Fruit fly (Drosophila melanogaster) whole organism, embryonic: ENCODE data around the gene Spn28Dc.

Source experiments
- Asciz ChIP-seq: fragments of 200-800 bp; sonication (Bioruptor generic); optimal IDR thresholded peaks from 2 replicates; lab custom pipeline; 2017; ENCODE audit warnings: missing biosample characterization, mild to moderate bottlenecking, missing genetic modification characterization, missing genetic modification reagents
- Atf-2 ChIP-seq: fragments of 200-800 bp; sonication (Bioruptor generic); optimal IDR thresholded peaks from 2 replicates; lab custom pipeline; 2016; ENCODE audit warnings: missing biosample characterization, missing genetic modification characterization
- Atf6 ChIP-seq: fragments of 200-800 bp; sonication (Bioruptor generic); IDR thresholded peaks from 2 replicates; pipeline ENCODE4 v1.3.6; 2022; ENCODE audit warnings: missing biosample characterization, missing genetic modification characterization
- C15 ChIP-seq: fragments of 200-800 bp; sonication (Bioruptor generic); IDR thresholded peaks from 3 replicates; pipeline ENCODE4 v1.3.6; 2022; ENCODE audit warnings: missing biosample characterization, missing genetic modification characterization
- CG10462 ChIP-seq: fragments of 200-800 bp; sonication (Bioruptor generic); optimal IDR thresholded peaks from 2 replicates; lab custom pipeline; 2016; ENCODE audit warnings: missing biosample characterization, missing genetic modification characterization
- CG10959 ChIP-seq: fragments of 200-800 bp; sonication (Bioruptor generic); IDR thresholded peaks from 2 replicates; pipeline ENCODE4 v1.3.6; 2022; ENCODE audit warnings: missing biosample characterization, missing genetic modification characterization
- CG11085 ChIP-seq: fragments of 200-800 bp; sonication (Bioruptor generic); IDR thresholded peaks from 2 replicates; pipeline ENCODE4 v1.3.6; 2022; ENCODE audit warnings: missing biosample characterization, missing genetic modification characterization
- CG11695 ChIP-seq: fragments of 200-800 bp; sonication (Bioruptor generic); IDR thresholded peaks from 3 replicates; pipeline ENCODE4 v1.3.6; 2022; ENCODE audit warnings: missing biosample characterization, missing genetic modification characterization
- CG12219 ChIP-seq: fragments of 200-800 bp; sonication (Bioruptor generic); optimal IDR thresholded peaks from 3 replicates; lab custom pipeline; 2018; ENCODE audit warnings: missing biosample characterization, mild to moderate bottlenecking, missing genetic modification characterization
- CG14441 ChIP-seq: fragments of 200-800 bp; sonication (Bioruptor generic); IDR thresholded peaks from 2 replicates; pipeline ENCODE4 v1.3.6; 2022; ENCODE audit warnings: missing biosample characterization, missing genetic modification characterization
- CG15696 ChIP-seq: fragments of 200-800 bp; sonication (Bioruptor generic); optimal IDR thresholded peaks from 2 replicates; lab custom pipeline; 2019; ENCODE audit warnings: missing biosample characterization, mild to moderate bottlenecking, missing genetic modification characterization, moderate library complexity
- CG1603 ChIP-seq: fragments of 200-800 bp; sonication (Bioruptor generic); optimal IDR thresholded peaks from 2 replicates; lab custom pipeline; 2019; ENCODE audit warnings: missing biosample characterization, mild to moderate bottlenecking, missing genetic modification characterization, moderate library complexity
- CG2875 ChIP-seq: fragments of 200-800 bp; sonication (Bioruptor generic); optimal IDR thresholded peaks from 2 replicates; lab custom pipeline; 2017; ENCODE audit warnings: missing biosample characterization, mild to moderate bottlenecking, missing genetic modification characterization, missing genetic modification reagents
- CG31224 ChIP-seq: fragments of 200-800 bp; sonication (Bioruptor generic); IDR thresholded peaks from 2 replicates; pipeline ENCODE4 v1.3.6; 2022; ENCODE audit warnings: missing biosample characterization, missing genetic modification characterization
- CG31388 ChIP-seq: fragments of 200-800 bp; sonication (Bioruptor generic); optimal IDR thresholded peaks from 2 replicates; lab custom pipeline; 2016; ENCODE audit warnings: missing biosample characterization, missing genetic modification characterization
- CG34224 ChIP-seq: fragments of 200-800 bp; sonication (Bioruptor generic); IDR thresholded peaks from 3 replicates; pipeline ENCODE4 v1.3.6; 2022; ENCODE audit warnings: missing biosample characterization, missing genetic modification characterization; ENCODE audit not compliant: partially characterized antibody
- CG5953 ChIP-seq: fragments of 200-800 bp; sonication (Bioruptor generic); IDR thresholded peaks from 2 replicates; pipeline ENCODE4 v1.3.6; 2022; ENCODE audit warnings: missing biosample characterization, missing genetic modification characterization
- CG6813 ChIP-seq: fragments of 200-800 bp; sonication (Bioruptor generic); optimal IDR thresholded peaks from 2 replicates; lab custom pipeline; 2017; ENCODE audit warnings: missing biosample characterization, missing genetic modification characterization, mild to moderate bottlenecking, moderate library complexity, missing genetic modification reagents
- CG7786 ChIP-seq: fragments of 200-800 bp; sonication (Bioruptor generic); optimal IDR thresholded peaks from 2 replicates; lab custom pipeline; 2016; ENCODE audit warnings: missing biosample characterization, missing genetic modification characterization
- CG7987 ChIP-seq: fragments of 200-800 bp; sonication (Bioruptor generic); optimal IDR thresholded peaks from 2 replicates; lab custom pipeline; 2018; ENCODE audit warnings: missing biosample characterization, mild to moderate bottlenecking, missing genetic modification characterization, moderate library complexity
- CG9215 ChIP-seq: fragments of 200-800 bp; sonication (Bioruptor generic); IDR thresholded peaks from 2 replicates; pipeline ENCODE4 v1.3.6; 2022; ENCODE audit warnings: missing biosample characterization, missing genetic modification characterization
- CHES-1-like ChIP-seq: fragments of 200-800 bp; sonication (Bioruptor generic); optimal IDR thresholded peaks from 2 replicates; lab custom pipeline; 2016; ENCODE audit warnings: missing biosample characterization, missing genetic modification characterization
- Drgx ChIP-seq: fragments of 200-800 bp; sonication (Bioruptor generic); IDR thresholded peaks from 2 replicates; pipeline ENCODE4 v1.3.6; 2022; ENCODE audit warnings: missing biosample characterization, missing genetic modification characterization
- HmgD ChIP-seq: fragments of 200-800 bp; sonication (Bioruptor generic); optimal IDR thresholded peaks from 3 replicates; lab custom pipeline; 2016; ENCODE audit warnings: missing biosample characterization, missing genetic modification characterization
- Hr39 ChIP-seq: fragments of >200 bp; optimal IDR thresholded peaks from 2 replicates; lab custom pipeline; 2017
- Optix ChIP-seq: fragments of 200-800 bp; sonication (Bioruptor generic); IDR thresholded peaks from 3 replicates; pipeline ENCODE4 v1.3.6; 2022; ENCODE audit warnings: missing biosample characterization, missing genetic modification characterization
- Ptx1 ChIP-seq: fragments of 200-800 bp; sonication (Bioruptor generic); IDR thresholded peaks from 2 replicates; pipeline ENCODE4 v1.3.6; 2022; ENCODE audit warnings: missing biosample characterization, missing genetic modification characterization
- Taf1 ChIP-seq: fragments of 200-800 bp; sonication (Bioruptor generic); IDR thresholded peaks from 2 replicates; pipeline ENCODE4 v1.3.6; 2022; ENCODE audit warnings: missing biosample characterization, missing genetic modification characterization
- abd-A ChIP-seq: fragments of 200-800 bp; sonication (Bioruptor generic); optimal IDR thresholded peaks from 3 replicates; lab custom pipeline; 2019; ENCODE audit warnings: missing biosample characterization, mild to moderate bottlenecking, missing genetic modification characterization, moderate library complexity
- aop ChIP-seq: fragments of 200-800 bp; sonication (Bioruptor generic); IDR thresholded peaks from 2 replicates; pipeline ENCODE4 v1.3.6; 2022; ENCODE audit warnings: missing biosample characterization, missing genetic modification characterization
- ase ChIP-seq: fragments of 200-800 bp; sonication (Bioruptor generic); IDR thresholded peaks from 3 replicates; pipeline ENCODE4 v1.3.6; 2022; ENCODE audit warnings: missing biosample characterization, missing genetic modification characterization
- caup ChIP-seq: fragments of 200-800 bp; sonication (Bioruptor generic); optimal IDR thresholded peaks from 3 replicates; lab custom pipeline; 2017; ENCODE audit warnings: missing biosample characterization, mild to moderate bottlenecking, missing genetic modification characterization, moderate library complexity; ENCODE audit not compliant: severe bottlenecking
- chm ChIP-seq: fragments of 200-800 bp; sonication (Bioruptor generic); IDR thresholded peaks from 2 replicates; pipeline ENCODE4 v1.3.6; 2022; ENCODE audit warnings: missing biosample characterization, missing genetic modification characterization
- crol ChIP-seq: fragments of 200-800 bp; sonication (Bioruptor generic); IDR thresholded peaks from 2 replicates; pipeline ENCODE4 v1.3.6; 2022; ENCODE audit warnings: missing biosample characterization, missing genetic modification characterization
- da ChIP-seq: fragments of 200-800 bp; sonication (Bioruptor generic); optimal IDR thresholded peaks from 2 replicates; lab custom pipeline; 2016; ENCODE audit warnings: missing biosample characterization, missing genetic modification characterization
- fd102C ChIP-seq: fragments of 200-800 bp; sonication (Bioruptor generic); optimal IDR thresholded peaks from 2 replicates; lab custom pipeline; 2018; ENCODE audit warnings: missing biosample characterization, mild to moderate bottlenecking, missing genetic modification characterization, moderate library complexity
- gsb-n ChIP-seq: fragments of 200-800 bp; sonication (Bioruptor generic); optimal IDR thresholded peaks from 3 replicates; lab custom pipeline; 2018; ENCODE audit warnings: missing biosample characterization, mild to moderate bottlenecking, missing genetic modification characterization
- hkb ChIP-seq, 2 experiments: fragments of 200-800 bp in 1 of 2; fragments of >200 bp in 1 of 2; sonication (Bioruptor generic) in 1 of 2; IDR thresholded peaks in 1 of 2; optimal IDR thresholded peaks in 1 of 2; 2 replicates each; pipeline versions ENCODE4 v1.3.6 to Lab custom; 2017 to 2022; ENCODE audit warnings: missing biosample characterization in 1 of 2, missing genetic modification characterization in 1 of 2
- kah ChIP-seq: fragments of 200-800 bp; sonication (Bioruptor generic); optimal IDR thresholded peaks from 2 replicates; lab custom pipeline; 2018; ENCODE audit warnings: missing biosample characterization, mild to moderate bottlenecking, missing genetic modification characterization
- lbe ChIP-seq: fragments of 200-800 bp; sonication (Bioruptor generic); optimal IDR thresholded peaks from 2 replicates; lab custom pipeline; 2016; ENCODE audit warnings: missing biosample characterization, mild to moderate bottlenecking, missing genetic modification characterization
- pb ChIP-seq: fragments of 200-800 bp; sonication (Bioruptor generic); optimal IDR thresholded peaks from 3 replicates; lab custom pipeline; 2016; ENCODE audit warnings: missing biosample characterization, missing genetic modification characterization
- pita ChIP-seq: fragments of 200-800 bp; sonication (Bioruptor generic); optimal IDR thresholded peaks from 2 replicates; lab custom pipeline; 2017; ENCODE audit warnings: missing biosample characterization, mild to moderate bottlenecking, missing genetic modification characterization
- psq ChIP-seq: fragments of 200-800 bp; sonication (Bioruptor generic); optimal IDR thresholded peaks from 2 replicates; lab custom pipeline; 2017; ENCODE audit warnings: missing biosample characterization, missing genetic modification characterization
- ro ChIP-seq: fragments of 200-800 bp; sonication (Bioruptor generic); IDR thresholded peaks from 2 replicates; pipeline ENCODE4 v1.3.6; 2022; ENCODE audit warnings: missing biosample characterization, missing genetic modification characterization
- schlank ChIP-seq: fragments of 200-800 bp; sonication (Bioruptor generic); optimal IDR thresholded peaks from 2 replicates; lab custom pipeline; 2018; ENCODE audit warnings: missing biosample characterization, mild to moderate bottlenecking, missing genetic modification characterization
- sob ChIP-seq: fragments of 200-800 bp; sonication (Bioruptor generic); IDR thresholded peaks from 2 replicates; pipeline ENCODE4 v1.3.6; 2022; ENCODE audit warnings: missing biosample characterization, missing genetic modification characterization
- tgo ChIP-seq: fragments of 200-800 bp; sonication (Bioruptor generic); IDR thresholded peaks from 3 replicates; pipeline ENCODE4 v1.3.6; 2022; ENCODE audit warnings: missing biosample characterization, missing genetic modification characterization
- tll ChIP-seq, 2 experiments: fragments of 200-800 bp in 1 of 2; fragments of >200 bp in 1 of 2; sonication (Bioruptor generic) in 1 of 2; optimal IDR thresholded peaks; 2 replicates each; lab custom pipeline; 2017 to 2019; ENCODE audit warnings: missing biosample characterization in 2 of 2, missing genetic modification characterization in 2 of 2, mild to moderate bottlenecking in 1 of 2, moderate library complexity in 1 of 2
- tx ChIP-seq: fragments of 200-800 bp; sonication (Bioruptor generic); optimal IDR thresholded peaks from 2 replicates; lab custom pipeline; 2016; ENCODE audit warnings: missing biosample characterization, missing genetic modification characterization
- usp ChIP-seq: fragments of >200 bp; optimal IDR thresholded peaks from 2 replicates; lab custom pipeline; 2017; ENCODE audit warnings: missing biosample characterization, missing genetic modification characterization

Spn28Dc gene

dm6 chr2L:8042645-8043281, 35.8 kb upstream of the Spn28Dc start, which contains the start of gene RpL36A (continued):
- TF ChIP-seq C15 (GFP tag; lab: Robert Waterston, UW) (0 out of 3 replicates have a peak, but pooled peaks have one; percentile 11), hkb (optimal IDR thresholded peaks at IDR 0.05; lab: Kevin White, UChicago) (no peak), hkb (GFP tag; IDR thresholded peaks at IDR 0.05; lab: Robert Waterston, UW) (peak; percentile 65), Hr39 (lab: Kevin White, UChicago) (no peak), kah (GFP tag; lab: Kevin White, UChicago) (peak; percentile 44), CG5953 (GFP tag; lab: Robert Waterston, UW) (no peak; the same call in 1 of the 2 replicates), CG10959 (GFP tag; lab: Robert Waterston, UW) (no peak; the same call in 1 of the 2 replicates), tx (no peak), CG7786 (peak; percentile 35), crol (GFP tag; lab: Robert Waterston, UW) (no peak), CG7987 (GFP tag; lab: Kevin White, UChicago) (peak; percentile 78), CG15696 (tag; lab: Kevin White, UChicago) (no peak), fd102C (GFP tag; lab: Kevin White, UChicago) (no peak), gsb-n (tag; lab: Kevin White, UChicago) (no peak), pita (GFP tag; lab: Kevin White, UChicago) (no peak), da (peak; percentile 35), sob (GFP tag; lab: Robert Waterston, UW) (peak; percentile 84), CG11085 (GFP tag; lab: Robert Waterston, UW) (peak; percentile 43; the same call in 1 of the 2 replicates), Asciz (GFP tag; lab: Kevin White, UChicago) (no peak), abd-A (tag; lab: Kevin White, UChicago) (no peak), chm (GFP tag; lab: Robert Waterston, UW) (peak; percentile 81), tll (GFP tag; optimal IDR thresholded peaks at IDR 0.05; lab: Kevin White, UChicago) (no peak), CG10462 (GFP tag; lab: Kevin White, UChicago) (no peak), CG12219 (GFP tag; lab: Kevin White, UChicago) (peak; percentile 65), CG11695 (GFP tag; lab: Robert Waterston, UW) (no peak; the same call in 2 of the 3 replicates), CG6813 (GFP tag; lab: Kevin White, UChicago) (peak; percentile 52), aop (GFP tag; lab: Robert Waterston, UW) (no peak), Optix (GFP tag; lab: Robert Waterston, UW) (0 out of 3 replicates have a peak, but pooled peaks have one; percentile 40), schlank (tag; lab: Kevin White, UChicago) (peak; percentile 68), Atf6 (peak; percentile 44; the same call in 1 of the 2 replicates), CHES-1-like (peak; percentile 59), CG9215 (GFP tag; lab: Robert Waterston, UW) (no peak), ase (0 out of 3 replicates have a peak, but pooled peaks have one; percentile 33), CG31224 (peak; percentile 20; the same call in 1 of the 2 replicates), CG1603 (peak; percentile 82), ro (GFP tag; lab: Robert Waterston, UW) (no peak), Taf1 (no peak), pb (GFP tag; lab: Kevin White, UChicago) (peak; percentile 34), CG2875 (GFP tag; lab: Kevin White, UChicago) (peak; percentile 62), tgo (GFP tag; lab: Robert Waterston, UW) (0 out of 3 replicates have a peak, but pooled peaks have one; percentile 24), Drgx (GFP tag; lab: Robert Waterston, UW) (no peak), Atf-2 (GFP tag; lab: Kevin White, UChicago) (peak; percentile 40), caup (GFP tag; lab: Kevin White, UChicago) (peak; percentile 62), Ptx1 (GFP tag; lab: Robert Waterston, UW) (peak; percentile 47), psq (no peak), CG34224 (GFP tag; lab: Robert Waterston, UW) (peak; percentile 31), CG14441 (GFP tag; lab: Robert Waterston, UW) (peak; percentile 51), CG31388 (GFP tag; lab: Kevin White, UChicago) (no peak), HmgD (GFP tag; lab: Kevin White, UChicago) (peak; percentile 69), usp (GFP tag; lab: Kevin White, UChicago) (no peak), lbe (GFP tag; lab: Kevin White, UChicago) (no peak)
